Worm (Caenorhabditis elegans) whole organism, L1 larva: ENCODE results near the gene ttr-44.

Experiments
- ama-1 ChIP-seq: fragments of 150-350 bp; optimal IDR thresholded peaks from 2 replicates; lab custom pipeline; 2014
- egl-27 ChIP-seq, 2 experiments: fragments of 150-350 bp in 1 of 2; sonication (generic microtip); optimal IDR thresholded peaks; 3 replicates each; lab custom pipeline; 2017 to 2018; ENCODE audit warnings: missing biosample characterization in 2 of 2, missing genetic modification characterization in 2 of 2, missing genetic modification reagents in 2 of 2
- elt-3 ChIP-seq, 6 experiments: fragments of 150-350 bp in 1 of 6; sonication (generic microtip); optimal IDR thresholded peaks; 2 replicates each; lab custom pipeline; 2017 to 2018; ENCODE audit warnings: missing biosample characterization in 6 of 6, missing genetic modification characterization in 6 of 6, inconsistent platforms in 1 of 6
- nhr-237 ChIP-seq: fragments of 150-350 bp; optimal IDR thresholded peaks from 2 replicates; lab custom pipeline; 2014; ENCODE audit warnings: missing biosample characterization, missing genetic modification characterization
- snpc-4 ChIP-seq: fragments of 150-350 bp; optimal IDR thresholded peaks from 2 replicates; lab custom pipeline; 2014; ENCODE audit warnings: missing biosample characterization, missing genetic modification characterization
- unc-62 ChIP-seq: fragments of 150-350 bp; optimal IDR thresholded peaks from 2 replicates; lab custom pipeline; 2014; ENCODE audit warnings: missing biosample characterization, missing genetic modification reagents, missing genetic modification characterization
- ztf-11 ChIP-seq, 2 experiments: sonication (generic microtip); optimal IDR thresholded peaks; 2 replicates each; lab custom pipeline; 2016 to 2017; ENCODE audit warnings: missing genetic modification characterization in 2 of 2, missing biosample characterization in 1 of 2, missing compliant biosample characterization in 1 of 2

ce11 chrV:13484339-13484738, 46.2 kb downstream of the ttr-44 start, which contains the start of gene T10G3.4:
- no peak for TF ChIP-seq elt-3 (tag; optimal IDR thresholded peaks at IDR 0.05; lab: Kevin White, UChicago)
- TF ChIP-seq ama-1 (lab: Kevin White, UChicago) = no peak
- TF ChIP-seq snpc-4 (tag; lab: Kevin White, UChicago) = no peak
- TF ChIP-seq nhr-237 = no peak
- TF ChIP-seq egl-27 (tag; optimal IDR thresholded peaks at IDR 0.05; lab: Kevin White, UChicago) = no peak
- no peak for TF ChIP-seq unc-62 (GFP tag; lab: Kevin White, UChicago)
- no peak for TF ChIP-seq ztf-11 (tag; optimal IDR thresholded peaks at IDR 0.05; lab: Kevin White, UChicago)
